Worm (Caenorhabditis elegans) whole organism, L3 larva: ENCODE data around the gene ger-1.

ENCODE experiments used
- aly-2 ChIP-seq: fragments of 150-350 bp; optimal IDR thresholded peaks from 2 replicates; lab custom pipeline; 2014; ENCODE audit warnings: missing biosample characterization, missing genetic modification characterization
- ama-1 ChIP-seq: fragments of 150-350 bp; optimal IDR thresholded peaks from 2 replicates; lab custom pipeline; 2018
- ceh-16 ChIP-seq: sonication (generic microtip); optimal IDR thresholded peaks from 2 replicates; lab custom pipeline; 2017; ENCODE audit warnings: missing biosample characterization, missing genetic modification characterization
- ceh-9 ChIP-seq: sonication (generic microtip); optimal IDR thresholded peaks from 2 replicates; lab custom pipeline; 2018; ENCODE audit warnings: missing biosample characterization, missing genetic modification characterization
- elt-1 ChIP-seq: fragments of 150-350 bp; optimal IDR thresholded peaks from 2 replicates; lab custom pipeline; 2014; ENCODE audit warnings: missing biosample characterization, missing genetic modification characterization
- elt-2 ChIP-seq: sonication (generic microtip); optimal IDR thresholded peaks from 2 replicates; lab custom pipeline; 2016; ENCODE audit warnings: missing genetic modification reagents, mild to moderate bottlenecking, missing genetic modification characterization, missing compliant biosample characterization
- elt-3 ChIP-seq, 3 experiments: fragments of 150-350 bp in 1 of 3; sonication (generic microtip) in 2 of 3; optimal IDR thresholded peaks; 2 replicates in 2 of 3; 4 replicates in 1 of 3; lab custom pipeline; 2014 to 2017; ENCODE audit warnings: missing biosample characterization in 3 of 3, missing genetic modification characterization in 3 of 3
- fkh-10 ChIP-seq: sonication (generic microtip); optimal IDR thresholded peaks from 2 replicates; lab custom pipeline; 2017; ENCODE audit warnings: missing biosample characterization, missing genetic modification reagents, missing genetic modification characterization
- fkh-2 ChIP-seq: fragments of 150-350 bp; optimal IDR thresholded peaks from 2 replicates; lab custom pipeline; 2014; ENCODE audit warnings: missing biosample characterization, missing genetic modification reagents, missing genetic modification characterization
- lin-15B ChIP-seq: fragments of 150-350 bp; optimal IDR thresholded peaks from 2 replicates; lab custom pipeline; 2014; ENCODE audit warnings: missing biosample characterization, missing genetic modification characterization
- lin-39 ChIP-seq: fragments of 150-350 bp; optimal IDR thresholded peaks from 2 replicates; lab custom pipeline; 2018; ENCODE audit warnings: missing biosample characterization, missing genetic modification reagents, missing genetic modification characterization
- mdl-1 ChIP-seq: fragments of 150-350 bp; optimal IDR thresholded peaks from 2 replicates; lab custom pipeline; 2014; ENCODE audit warnings: missing biosample characterization, missing genetic modification characterization
- mml-1 ChIP-seq: fragments of 150-350 bp; sonication (generic microtip); optimal IDR thresholded peaks from 3 replicates; lab custom pipeline; 2014; ENCODE audit warnings: missing biosample characterization, missing genetic modification characterization
- nfya-1 ChIP-seq: sonication (generic microtip); optimal IDR thresholded peaks from 2 replicates; lab custom pipeline; 2017; ENCODE audit warnings: missing genetic modification characterization, mild to moderate bottlenecking, missing compliant biosample characterization, antibody characterized with exemption, moderate library complexity; ENCODE audit not compliant: insufficient read depth
- nhr-11 ChIP-seq: fragments of 150-350 bp; optimal IDR thresholded peaks from 2 replicates; lab custom pipeline; 2014; ENCODE audit warnings: missing biosample characterization, missing genetic modification characterization
- nhr-12 ChIP-seq: fragments of 150-350 bp; optimal IDR thresholded peaks from 2 replicates; lab custom pipeline; 2014; ENCODE audit warnings: missing biosample characterization, missing genetic modification characterization
- nhr-23 ChIP-seq: fragments of 150-350 bp; optimal IDR thresholded peaks from 2 replicates; lab custom pipeline; 2014; ENCODE audit warnings: missing biosample characterization, missing genetic modification reagents, missing genetic modification characterization
- nhr-237 ChIP-seq: fragments of 150-350 bp; optimal IDR thresholded peaks from 2 replicates; lab custom pipeline; 2014; ENCODE audit warnings: missing biosample characterization, missing genetic modification characterization
- nhr-25 ChIP-seq: sonication (generic microtip); optimal IDR thresholded peaks from 2 replicates; lab custom pipeline; 2017; ENCODE audit warnings: missing biosample characterization, missing genetic modification characterization
- nhr-28 ChIP-seq: fragments of 150-350 bp; optimal IDR thresholded peaks from 2 replicates; lab custom pipeline; 2014; ENCODE audit warnings: missing biosample characterization, missing genetic modification characterization
- nhr-43 ChIP-seq: sonication (generic microtip); optimal IDR thresholded peaks from 2 replicates; lab custom pipeline; 2016; ENCODE audit warnings: mild to moderate bottlenecking, missing genetic modification characterization, missing compliant biosample characterization; ENCODE audit not compliant: poor library complexity, severe bottlenecking
- pha-4 ChIP-seq: fragments of 150-350 bp; optimal IDR thresholded peaks from 2 replicates; lab custom pipeline; 2014; ENCODE audit warnings: missing biosample characterization, missing genetic modification reagents, missing genetic modification characterization
- pqm-1 ChIP-seq: fragments of 150-350 bp; optimal IDR thresholded peaks from 2 replicates; lab custom pipeline; 2017; ENCODE audit warnings: missing biosample characterization, missing genetic modification characterization, inconsistent platforms
- sea-2 ChIP-seq: fragments of 150-350 bp; sonication (generic microtip); optimal IDR thresholded peaks from 4 replicates; lab custom pipeline; 2014; ENCODE audit warnings: missing biosample characterization, missing genetic modification reagents, missing genetic modification characterization
- skn-1 ChIP-seq: fragments of 150-350 bp; optimal IDR thresholded peaks from 2 replicates; lab custom pipeline; 2014; ENCODE audit warnings: missing biosample characterization, missing genetic modification characterization
- snpc-4 ChIP-seq: fragments of 150-350 bp; optimal IDR thresholded peaks from 2 replicates; lab custom pipeline; 2014; ENCODE audit warnings: missing biosample characterization, missing genetic modification characterization
- tbx-2 ChIP-seq: sonication (generic microtip); optimal IDR thresholded peaks from 2 replicates; lab custom pipeline; 2016; ENCODE audit warnings: mild to moderate bottlenecking, missing genetic modification characterization, missing compliant biosample characterization
- unc-39 ChIP-seq: sonication (generic microtip); optimal IDR thresholded peaks from 4 replicates; lab custom pipeline; 2017; ENCODE audit warnings: missing biosample characterization, missing genetic modification characterization
- zag-1 ChIP-seq: fragments of 150-350 bp; optimal IDR thresholded peaks from 2 replicates; lab custom pipeline; 2014; ENCODE audit warnings: missing biosample characterization, missing genetic modification characterization
- ztf-4 ChIP-seq: fragments of 150-350 bp; optimal IDR thresholded peaks from 2 replicates; lab custom pipeline; 2014; ENCODE audit warnings: missing biosample characterization, missing genetic modification characterization

ger-1 gene

ce11 chrIII:7101814-7102477, 34.7 kb upstream of the ger-1 start:
- TF ChIP-seq elt-3 (tag; optimal IDR thresholded peaks at IDR 0.05; lab: Kevin White, UChicago) (no peak), ceh-9 (no peak), ztf-4 (tag; lab: Kevin White, UChicago) (no peak), snpc-4 (tag; lab: Kevin White, UChicago) (no peak), sea-2 (GFP tag; lab: Kevin White, UChicago) (no peak), nhr-43 (tag; lab: Kevin White, UChicago) (no peak), pqm-1 (tag; lab: Kevin White, UChicago) (no peak), unc-39 (tag; lab: Kevin White, UChicago) (no peak), zag-1 (tag; lab: Kevin White, UChicago) (no peak), ama-1 (no peak), nhr-23 (tag; lab: Kevin White, UChicago) (no peak), mml-1 (tag; lab: Kevin White, UChicago) (no peak), lin-39 (tag; lab: Kevin White, UChicago) (no peak), ceh-16 (no peak), nfya-1 (no peak)

- TF ChIP-seq nhr-11 (peak; percentile 43), zag-1 (tag; lab: Kevin White, UChicago) (no peak), sea-2 (GFP tag; lab: Kevin White, UChicago) (no peak)
Measured at ce11 chrIII:7100001-7100400, 32.7 kb upstream of the ger-1 start, which contains the start of gene ZK418.11. TSS of gene ZK418.11 (plus strand) at chrIII:7100289.

ce11 chrIII:7096481-7096880, 29.2 kb upstream of the ger-1 start:
- TF ChIP-seq elt-2 (no peak), nhr-43 (tag; lab: Kevin White, UChicago) (no peak), nhr-237 (tag; lab: Kevin White, UChicago) (no peak), lin-15B (tag; lab: Kevin White, UChicago) (no peak), nhr-28 (no peak), aly-2 (tag; lab: Kevin White, UChicago) (no peak), mdl-1 (no peak), skn-1 (tag; lab: Kevin White, UChicago) (no peak)

- TF ChIP-seq ceh-16 (no peak), nhr-11 (peak; percentile 13), elt-1 (no peak)
Measured at ce11 chrIII:7095156-7095555, 27.9 kb upstream of the ger-1 start, which contains the start of gene nhr-9. TSS of gene nhr-9 (plus strand) at chrIII:7095462.

- TF ChIP-seq tbx-2 (tag; lab: Kevin White, UChicago) (no peak), nhr-23 (tag; lab: Kevin White, UChicago) (no peak), elt-3 (tag; optimal IDR thresholded peaks at IDR 0.05; lab: Kevin White, UChicago) (no peak), sea-2 (GFP tag; lab: Kevin White, UChicago) (no peak), pha-4 (no peak), fkh-2 (tag; lab: Kevin White, UChicago) (no peak), nhr-12 (tag; lab: Kevin White, UChicago) (no peak), nhr-25 (no peak), fkh-10 (GFP tag; lab: Kevin White, UChicago) (no peak)
Measured at ce11 chrIII:7091042-7091441, 23.8 kb upstream of the ger-1 start, which contains the start of gene ZK418.2. TSS of gene ZK418.2 (plus strand) at chrIII:7091342.

- TF ChIP-seq elt-3 (tag; optimal IDR thresholded peaks at IDR 0.05; lab: Kevin White, UChicago): no peak
Measured at ce11 chrIII:7090545-7090944, 23.3 kb upstream of the ger-1 start, which contains the start of gene ZK418.10. TSS of gene ZK418.10 (minus strand) at chrIII:7090692.
